Worm (Caenorhabditis elegans) whole organism, L2 larva: ENCODE results near the gene srh-139.

Experiments used
- F13H6.1 ChIP-seq: sonication (generic microtip); optimal IDR thresholded peaks from 2 replicates; lab custom pipeline; 2016; ENCODE audit warnings: missing genetic modification characterization, missing compliant biosample characterization
- Y55F3AM.14 ChIP-seq: fragments of 200-800 bp; sonication (Bioruptor generic); optimal IDR thresholded peaks from 2 replicates; lab custom pipeline; 2018; ENCODE audit warnings: mild to moderate bottlenecking, missing genetic modification characterization, missing compliant biosample characterization
- ZK546.5 ChIP-seq: sonication (generic microtip); optimal IDR thresholded peaks from 2 replicates; lab custom pipeline; 2017; ENCODE audit warnings: missing biosample characterization, missing genetic modification characterization
- ama-1 ChIP-seq: fragments of 150-350 bp; optimal IDR thresholded peaks from 2 replicates; lab custom pipeline; 2018; ENCODE audit warnings: inconsistent platforms
- ceh-16 ChIP-seq: fragments of 150-350 bp; optimal IDR thresholded peaks from 2 replicates; lab custom pipeline; 2014; ENCODE audit warnings: missing biosample characterization, missing genetic modification characterization
- ceh-82 ChIP-seq: fragments of 150-350 bp; optimal IDR thresholded peaks from 2 replicates; lab custom pipeline; 2014; ENCODE audit warnings: missing biosample characterization, missing genetic modification characterization
- crh-2 ChIP-seq: sonication (generic microtip); optimal IDR thresholded peaks from 2 replicates; lab custom pipeline; 2017; ENCODE audit warnings: missing biosample characterization, missing genetic modification characterization
- egl-27 ChIP-seq: sonication (generic microtip); optimal IDR thresholded peaks from 3 replicates; lab custom pipeline; 2017; ENCODE audit warnings: missing biosample characterization, missing genetic modification reagents, missing genetic modification characterization
- elt-1 ChIP-seq: fragments of 150-350 bp; optimal IDR thresholded peaks from 2 replicates; lab custom pipeline; 2014; ENCODE audit warnings: missing biosample characterization, missing genetic modification characterization
- elt-3 ChIP-seq: sonication (generic microtip); optimal IDR thresholded peaks from 2 replicates; lab custom pipeline; 2017; ENCODE audit warnings: missing biosample characterization, missing genetic modification characterization
- fos-1 ChIP-seq: fragments of 150-350 bp; optimal IDR thresholded peaks from 2 replicates; lab custom pipeline; 2014; ENCODE audit warnings: missing biosample characterization, missing genetic modification characterization
- gmeb-1 ChIP-seq: fragments of 150-350 bp; optimal IDR thresholded peaks from 2 replicates; lab custom pipeline; 2014; ENCODE audit warnings: missing biosample characterization, missing genetic modification characterization
- lin-11 ChIP-seq: fragments of 150-350 bp; sonication (generic microtip); optimal IDR thresholded peaks from 2 replicates; lab custom pipeline; 2014; ENCODE audit warnings: missing biosample characterization, missing genetic modification characterization, inconsistent platforms, mixed read lengths
- lin-13 ChIP-seq: fragments of 150-350 bp; optimal IDR thresholded peaks from 2 replicates; lab custom pipeline; 2014; ENCODE audit warnings: missing biosample characterization, missing genetic modification reagents, missing genetic modification characterization
- lsy-2 ChIP-seq, 2 experiments: fragments of 150-350 bp in 1 of 2; sonication (generic microtip) in 1 of 2; optimal IDR thresholded peaks; 2 replicates each; lab custom pipeline; 2014 to 2017; ENCODE audit warnings: missing biosample characterization in 2 of 2, missing genetic modification characterization in 2 of 2
- mab-5 ChIP-seq: fragments of 150-350 bp; optimal IDR thresholded peaks from 2 replicates; lab custom pipeline; 2014; ENCODE audit warnings: missing biosample characterization, missing genetic modification characterization
- mbf-1 ChIP-seq: sonication (generic microtip); optimal IDR thresholded peaks from 2 replicates; lab custom pipeline; 2017; ENCODE audit warnings: missing biosample characterization, missing genetic modification characterization
- mdl-1 ChIP-seq, 2 experiments: fragments of 150-350 bp in 1 of 2; sonication (generic microtip) in 1 of 2; optimal IDR thresholded peaks; 2 replicates each; lab custom pipeline; 2017; ENCODE audit warnings: missing biosample characterization in 2 of 2, missing genetic modification characterization in 2 of 2
- nhr-129 ChIP-seq: fragments of 150-350 bp; optimal IDR thresholded peaks from 2 replicates; lab custom pipeline; 2014; ENCODE audit warnings: missing biosample characterization, missing genetic modification characterization
- nhr-21 ChIP-seq: fragments of 150-350 bp; optimal IDR thresholded peaks from 2 replicates; lab custom pipeline; 2014; ENCODE audit warnings: missing biosample characterization, missing genetic modification characterization
- nhr-237 ChIP-seq: fragments of 150-350 bp; optimal IDR thresholded peaks from 2 replicates; lab custom pipeline; 2014; ENCODE audit warnings: missing biosample characterization, missing genetic modification characterization
- nhr-25 ChIP-seq: fragments of 150-350 bp; sonication (generic microtip); optimal IDR thresholded peaks from 3 replicates; lab custom pipeline; 2014; ENCODE audit warnings: missing biosample characterization, missing genetic modification characterization
- nhr-6 ChIP-seq: fragments of 150-350 bp; optimal IDR thresholded peaks from 2 replicates; lab custom pipeline; 2014; ENCODE audit warnings: missing biosample characterization, missing genetic modification characterization
- nhr-77 ChIP-seq: fragments of 150-350 bp; optimal IDR thresholded peaks from 2 replicates; lab custom pipeline; 2014; ENCODE audit warnings: missing biosample characterization, missing genetic modification characterization
- peb-1 ChIP-seq: fragments of 150-350 bp; optimal IDR thresholded peaks from 2 replicates; lab custom pipeline; 2014; ENCODE audit warnings: missing biosample characterization, missing genetic modification characterization
- skn-1 ChIP-seq: sonication (generic microtip); optimal IDR thresholded peaks from 2 replicates; lab custom pipeline; 2017; ENCODE audit warnings: missing biosample characterization, missing genetic modification characterization
- sma-3 ChIP-seq: sonication (generic microtip); optimal IDR thresholded peaks from 2 replicates; lab custom pipeline; 2016; ENCODE audit warnings: missing genetic modification reagents, missing genetic modification characterization, missing compliant biosample characterization
- sma-9 ChIP-seq, 2 experiments: fragments of 150-350 bp in 1 of 2; sonication (generic microtip) in 1 of 2; optimal IDR thresholded peaks; 2 replicates each; lab custom pipeline; 2014 to 2016; ENCODE audit warnings: missing genetic modification characterization in 2 of 2, mild to moderate bottlenecking in 1 of 2, missing biosample characterization in 1 of 2, missing compliant biosample characterization in 1 of 2, missing genetic modification reagents in 1 of 2, moderate library complexity in 1 of 2
- snpc-4 ChIP-seq: fragments of 150-350 bp; optimal IDR thresholded peaks from 2 replicates; lab custom pipeline; 2014; ENCODE audit warnings: missing biosample characterization, missing genetic modification characterization
- ztf-11 ChIP-seq: sonication (generic microtip); optimal IDR thresholded peaks from 2 replicates; lab custom pipeline; 2017; ENCODE audit warnings: missing biosample characterization, missing genetic modification characterization
- ztf-4 ChIP-seq: fragments of 150-350 bp; optimal IDR thresholded peaks from 2 replicates; lab custom pipeline; 2014; ENCODE audit warnings: missing biosample characterization, missing genetic modification characterization

The srh-139 gene

ce11 chrV:16455065-16455464, 28.7 kb upstream of the srh-139 start, which contains the start of gene str-14:
Gene str-14 (minus strand): TSS chrV:16455165.
- TF ChIP-seq egl-27 (tag; lab: Kevin White, UChicago) (no peak), nhr-237 (tag; lab: Kevin White, UChicago) (no peak)
- TF ChIP-seq, all 48 proteins: peak for 0

ce11 chrV:16458714-16459113, 25.1 kb upstream of the srh-139 start, which contains the start of gene str-15:
Gene str-15 (minus strand): TSS chrV:16458814.
- TF ChIP-seq snpc-4 (tag; lab: Kevin White, UChicago) (no peak), nhr-129 (no peak), nhr-25 (tag; lab: Kevin White, UChicago) (no peak), mab-5 (no peak), ceh-82 (no peak), mdl-1 (tag; optimal IDR thresholded peaks at IDR 0.05; lab: Kevin White, UChicago) (no peak), nhr-77 (tag; lab: Kevin White, UChicago) (no peak)
- TF ChIP-seq, all 48 proteins: peak for 0

ce11 chrV:16459377-16459776, 24.4 kb upstream of the srh-139 start:
- no peak for TF ChIP-seq peb-1 (tag; lab: Kevin White, UChicago)
- TF ChIP-seq ZK546.5 (tag; lab: Kevin White, UChicago), result no peak
- no peak for TF ChIP-seq sma-9 (GFP tag; optimal IDR thresholded peaks at IDR 0.05; lab: Kevin White, UChicago)
- no peak for TF ChIP-seq sma-9 (tag; optimal IDR thresholded peaks at IDR 0.05; lab: Kevin White, UChicago)
- TF ChIP-seq F13H6.1 (tag; lab: Kevin White, UChicago), result no peak
- TF ChIP-seq crh-2 (tag; lab: Kevin White, UChicago), result no peak
- no peak for TF ChIP-seq skn-1 (tag; lab: Kevin White, UChicago)
- TF ChIP-seq nhr-237 (tag; lab: Kevin White, UChicago), result no peak

- TF ChIP-seq elt-1 (tag; lab: Kevin White, UChicago) (no peak), lsy-2 (tag; optimal IDR thresholded peaks at IDR 0.05; lab: Kevin White, UChicago) (no peak), lin-11 (tag; lab: Kevin White, UChicago) (no peak), nhr-21 (tag; lab: Kevin White, UChicago) (no peak), ceh-16 (no peak), skn-1 (tag; lab: Kevin White, UChicago) (no peak), Y55F3AM.14 (no peak), nhr-129 (no peak), F13H6.1 (tag; lab: Kevin White, UChicago) (no peak), ztf-4 (no peak)
Measured at ce11 chrV:16460866-16461265, 22.9 kb upstream of the srh-139 start, which contains the start of gene srh-142. Gene srh-142 (minus strand): TSS chrV:16460966.

- no peak for TF ChIP-seq nhr-129
- no peak for TF ChIP-seq lin-13 (GFP tag; lab: Kevin White, UChicago)
- TF ChIP-seq mbf-1 (tag; lab: Kevin White, UChicago), result no peak
- no peak for TF ChIP-seq ama-1 (lab: Kevin White, UChicago)
Measured at ce11 chrV:16467840-16468239, 15.9 kb upstream of the srh-139 start, which contains the start of gene sru-44. Gene sru-44 (minus strand): TSS chrV:16467940.

- TF ChIP-seq peb-1 (tag; lab: Kevin White, UChicago), result no peak
- no peak for TF ChIP-seq ztf-4
- no peak for TF ChIP-seq sma-9 (GFP tag; optimal IDR thresholded peaks at IDR 0.05; lab: Kevin White, UChicago)
- TF ChIP-seq sma-9 (tag; optimal IDR thresholded peaks at IDR 0.05; lab: Kevin White, UChicago), result no peak
- no peak for TF ChIP-seq snpc-4 (tag; lab: Kevin White, UChicago)
- TF ChIP-seq F13H6.1 (tag; lab: Kevin White, UChicago), result no peak
- no peak for TF ChIP-seq fos-1 (tag; lab: Kevin White, UChicago)
- TF ChIP-seq sma-3 (GFP tag; lab: Kevin White, UChicago), result no peak
- no peak for TF ChIP-seq ztf-11 (tag; lab: Kevin White, UChicago)
- TF ChIP-seq gmeb-1 (tag; lab: Kevin White, UChicago), result no peak
- TF ChIP-seq elt-3 (tag; lab: Kevin White, UChicago), result no peak
- no peak for TF ChIP-seq nhr-6 (tag; lab: Kevin White, UChicago)
- TF ChIP-seq ZK546.5 (tag; lab: Kevin White, UChicago), result no peak
Measured at ce11 chrV:16470916-16471315, 12.9 kb upstream of the srh-139 start, which contains the start of gene srh-138. Gene srh-138 (minus strand): TSS chrV:16471016.
